Fruit fly (Drosophila melanogaster): ENCODE data around the gene del.

DNA sequence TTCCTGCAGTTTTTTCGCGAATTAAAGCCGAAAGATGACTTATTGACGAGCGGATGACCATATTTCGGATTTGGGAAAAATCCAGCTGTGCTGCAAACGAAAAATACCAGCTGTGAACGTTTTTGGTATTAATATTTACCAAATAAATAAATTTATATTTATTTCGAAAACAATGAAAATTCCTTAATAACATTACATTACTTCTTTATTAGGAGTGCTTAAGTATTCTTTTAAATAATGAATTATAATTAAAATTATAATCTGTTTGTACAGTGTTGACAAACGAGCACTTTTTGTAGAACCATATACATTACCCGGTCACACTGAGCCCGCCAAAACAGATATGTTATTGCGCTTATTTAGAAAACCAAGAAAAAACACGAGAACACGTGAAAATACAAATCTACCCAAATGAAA lies 31.3 kb upstream of the del start, which contains the start of the genes bur and Mcm10:
- no peak for TF ChIP-seq CG32532 (GFP tag; IDR thresholded peaks at IDR 0.05)
- TF ChIP-seq ato (GFP tag; IDR thresholded peaks at IDR 0.05; ENCODE audit: partially characterized antibody), result no peak
- no peak for TF ChIP-seq CG15696 (tag; optimal IDR thresholded peaks at IDR 0.05)
